Fruit fly (Drosophila melanogaster) whole organism, wandering third instar larva: Measurements from ENCODE around the gene BORCS6.

ENCODE experiments used
- CG32264 ChIP-seq: fragments of 200-800 bp; sonication (Bioruptor generic); optimal IDR thresholded peaks from 2 replicates; lab custom pipeline; 2016; ENCODE audit warnings: missing biosample characterization, missing genetic modification characterization
- CG9705 ChIP-seq: fragments of 200-800 bp; sonication (Bioruptor generic); optimal IDR thresholded peaks from 2 replicates; lab custom pipeline; 2018; ENCODE audit warnings: missing biosample characterization, mild to moderate bottlenecking, missing genetic modification characterization
- CrebA ChIP-seq: fragments of 200-800 bp; sonication (Bioruptor generic); optimal IDR thresholded peaks from 2 replicates; lab custom pipeline; 2016; ENCODE audit warnings: missing biosample characterization, mild to moderate bottlenecking, missing genetic modification characterization, borderline replicate concordance
- Dfd ChIP-seq: fragments of >200 bp; optimal IDR thresholded peaks from 2 replicates; lab custom pipeline; 2017; ENCODE audit warnings: missing biosample characterization, missing genetic modification characterization
- Dif ChIP-seq: fragments of 200-275, 200-300 bp; sonication (Bioruptor generic); optimal IDR thresholded peaks from 2 replicates; lab custom pipeline; 2018; ENCODE audit warnings: missing biosample characterization, missing genetic modification characterization; ENCODE audit not compliant: partially characterized antibody
- HLH106 ChIP-seq: fragments of 200-800 bp; optimal IDR thresholded peaks from 3 replicates; lab custom pipeline; 2019; ENCODE audit warnings: missing biosample characterization, mild to moderate bottlenecking, missing genetic modification characterization, moderate library complexity
- Hnf4 ChIP-seq: fragments of 200-800 bp; sonication (Bioruptor generic); optimal IDR thresholded peaks from 2 replicates; lab custom pipeline; 2016; ENCODE audit warnings: missing biosample characterization, mild to moderate bottlenecking, missing genetic modification characterization
- Hr78 ChIP-seq: fragments of >200 bp; optimal IDR thresholded peaks from 2 replicates; lab custom pipeline; 2017; ENCODE audit warnings: missing biosample characterization, missing genetic modification characterization
- Myc ChIP-seq: fragments of >200 bp; optimal IDR thresholded peaks from 2 replicates; lab custom pipeline; 2017
- N ChIP-seq: fragments of >200 bp; optimal IDR thresholded peaks from 2 replicates; lab custom pipeline; 2018; ENCODE audit warnings: missing biosample characterization, missing external identifiers, missing genetic modification characterization
- OdsH ChIP-seq: fragments of 200-800 bp; sonication (Bioruptor generic); optimal IDR thresholded peaks from 2 replicates; lab custom pipeline; 2016; ENCODE audit warnings: missing biosample characterization, mild to moderate bottlenecking, missing genetic modification characterization
- Rel ChIP-seq, 2 experiments: fragments of 200-800 bp; sonication (Bioruptor generic) in 1 of 2; optimal IDR thresholded peaks; 2 replicates in 1 of 2; 3 replicates in 1 of 2; lab custom pipeline; 2016 to 2019; ENCODE audit warnings: mild to moderate bottlenecking in 2 of 2, missing biosample characterization in 2 of 2, missing genetic modification characterization in 2 of 2, moderate library complexity in 1 of 2
- Sp1 ChIP-seq: fragments of 200-800 bp; sonication (Bioruptor generic); optimal IDR thresholded peaks from 3 replicates; lab custom pipeline; 2019; ENCODE audit warnings: missing biosample characterization, mild to moderate bottlenecking, missing genetic modification characterization, moderate library complexity
- Vsx2 ChIP-seq: fragments of 200-300, 225-300 bp; sonication (Bioruptor generic); optimal IDR thresholded peaks from 2 replicates; lab custom pipeline; 2018; ENCODE audit warnings: missing biosample characterization, missing genetic modification characterization; ENCODE audit not compliant: partially characterized antibody
- br ChIP-seq: fragments of 200-800 bp; sonication (Bioruptor generic); optimal IDR thresholded peaks from 2 replicates; lab custom pipeline; 2016; ENCODE audit warnings: missing biosample characterization, missing genetic modification characterization
- dl ChIP-seq, 2 experiments: fragments of 175-275, 200-275 bp in 1 of 2; fragments of 200-275 bp in 1 of 2; sonication (Bioruptor generic); optimal IDR thresholded peaks; lab custom pipeline; 2018; ENCODE audit warnings: mild to moderate bottlenecking in 2 of 2, missing biosample characterization in 2 of 2, missing genetic modification characterization in 2 of 2, moderate library complexity in 2 of 2; ENCODE audit not compliant: partially characterized antibody in 2 of 2, insufficient read depth in 1 of 2
- dmrt93B ChIP-seq: fragments of 200-800 bp; sonication (Bioruptor generic); optimal IDR thresholded peaks from 2 replicates; lab custom pipeline; 2018; ENCODE audit warnings: missing biosample characterization, mild to moderate bottlenecking, missing genetic modification characterization
- ey ChIP-seq: fragments of 200-800 bp; sonication (Bioruptor generic); optimal IDR thresholded peaks from 2 replicates; lab custom pipeline; 2016; ENCODE audit warnings: missing biosample characterization, missing genetic modification characterization
- foxo ChIP-seq, 2 experiments: fragments of 200-800 bp; sonication (Bioruptor generic); optimal IDR thresholded peaks; 2 replicates in 1 of 2; 3 replicates in 1 of 2; lab custom pipeline; 2016 to 2017; ENCODE audit warnings: missing biosample characterization in 2 of 2, missing genetic modification characterization in 2 of 2
- fru ChIP-seq: fragments of 200-800 bp; sonication (Bioruptor generic); optimal IDR thresholded peaks from 3 replicates; lab custom pipeline; 2016; ENCODE audit warnings: missing biosample characterization, mild to moderate bottlenecking, missing genetic modification characterization
- h ChIP-seq: fragments of 200-800 bp; sonication (Bioruptor generic); optimal IDR thresholded peaks from 3 replicates; lab custom pipeline; 2016; ENCODE audit warnings: missing biosample characterization, mild to moderate bottlenecking, missing genetic modification characterization
- jim ChIP-seq: fragments of 175-275, 200-325 bp; sonication (Bioruptor generic); optimal IDR thresholded peaks from 2 replicates; lab custom pipeline; 2016; ENCODE audit warnings: missing biosample characterization, mild to moderate bottlenecking, missing genetic modification characterization
- lola ChIP-seq: fragments of >200 bp; optimal IDR thresholded peaks from 2 replicates; lab custom pipeline; 2017; ENCODE audit warnings: missing biosample characterization, missing genetic modification characterization
- psq ChIP-seq: fragments of 200-800 bp; sonication (Bioruptor generic); optimal IDR thresholded peaks from 3 replicates; lab custom pipeline; 2017; ENCODE audit warnings: missing biosample characterization, mild to moderate bottlenecking, missing genetic modification characterization, moderate library complexity
- rgr ChIP-seq: fragments of 200-800 bp; sonication (Bioruptor generic); optimal IDR thresholded peaks from 3 replicates; lab custom pipeline; 2016; ENCODE audit warnings: missing biosample characterization, mild to moderate bottlenecking, missing genetic modification characterization
- sage ChIP-seq: fragments of 200-800 bp; sonication (Bioruptor generic); optimal IDR thresholded peaks from 2 replicates; lab custom pipeline; 2016; ENCODE audit warnings: missing biosample characterization, mild to moderate bottlenecking, missing genetic modification characterization
- sv ChIP-seq: fragments of 200-800 bp; sonication (Bioruptor generic); optimal IDR thresholded peaks from 3 replicates; lab custom pipeline; 2016; ENCODE audit warnings: missing biosample characterization, missing genetic modification characterization
- tai ChIP-seq: sonication (Bioruptor generic); optimal IDR thresholded peaks from 2 replicates; lab custom pipeline; 2016; ENCODE audit warnings: missing biosample characterization, missing genetic modification characterization
- usp ChIP-seq: fragments of >200 bp; optimal IDR thresholded peaks from 2 replicates; lab custom pipeline; 2017; ENCODE audit warnings: missing biosample characterization, missing genetic modification characterization
- woc ChIP-seq: sonication (Bioruptor generic); optimal IDR thresholded peaks from 2 replicates; lab custom pipeline; 2016; ENCODE audit warnings: missing biosample characterization, mild to moderate bottlenecking, missing genetic modification characterization

The BORCS6 gene

DNA sequence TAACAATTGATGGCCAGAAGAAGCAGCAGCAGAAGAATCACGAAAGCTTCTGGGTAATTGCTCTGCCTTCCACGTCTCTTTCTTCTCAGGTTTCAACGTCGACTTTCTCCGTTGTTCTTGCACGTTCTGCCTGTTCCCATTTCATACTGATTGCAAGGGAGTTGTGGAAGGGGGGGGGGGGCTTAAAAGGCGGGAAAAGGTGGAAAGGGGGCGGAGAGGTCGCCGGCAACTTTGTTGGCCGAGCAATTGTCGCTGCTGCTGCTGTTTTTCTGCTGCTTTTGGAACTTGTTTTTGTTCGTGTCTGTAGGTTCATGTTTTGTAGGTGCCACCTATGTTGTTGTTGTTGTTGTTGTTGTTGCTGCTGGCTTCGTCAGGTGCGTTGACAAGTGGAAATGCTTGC lies 24.9 kb downstream of the BORCS6 start:
- TF ChIP-seq Vsx2 (GFP tag; lab: Kevin White, UChicago): no peak
- no peak for TF ChIP-seq rgr
- peak; percentile 73 for TF ChIP-seq psq (GFP tag; lab: Kevin White, UChicago)
- TF ChIP-seq Hnf4 (GFP tag; lab: Kevin White, UChicago): no peak
- TF ChIP-seq CG9705 (GFP tag; lab: Kevin White, UChicago): no peak
- TF ChIP-seq foxo (GFP tag; optimal IDR thresholded peaks at IDR 0.05; lab: Kevin White, UChicago): no peak

DNA sequence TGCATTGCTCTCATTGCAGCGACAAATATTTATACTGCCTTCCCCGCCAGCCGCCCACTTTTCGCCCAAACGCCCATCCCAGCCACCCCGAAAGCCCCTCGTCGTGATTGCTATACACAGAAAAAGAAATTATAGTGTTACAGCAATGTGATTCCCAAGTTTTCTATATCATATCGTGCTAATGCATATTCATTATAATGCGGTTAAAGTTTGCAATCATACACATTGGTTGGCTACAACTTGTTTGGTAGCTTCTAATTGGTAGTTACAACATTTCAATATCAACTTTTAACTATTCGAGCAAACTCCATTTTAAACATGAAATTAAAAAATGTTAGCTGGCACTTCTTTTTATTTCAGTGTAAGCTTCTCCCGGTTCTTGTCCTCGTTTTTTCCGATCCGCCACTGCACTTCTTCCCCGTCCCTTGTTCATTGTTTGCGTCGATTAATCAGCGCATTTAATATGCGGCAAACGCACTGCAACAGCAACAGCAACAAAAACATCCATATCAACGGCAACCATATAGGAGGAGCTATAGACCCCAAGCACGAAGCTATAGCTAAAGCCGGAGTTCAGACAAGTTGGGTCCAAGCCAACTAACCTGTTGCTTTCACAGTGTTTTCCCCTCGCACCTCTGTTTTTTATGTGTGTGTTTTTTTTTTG lies 25.4 kb downstream of the BORCS6 start:
- TF ChIP-seq CG32264 (GFP tag; lab: Kevin White, UChicago): peak; percentile 27
- TF ChIP-seq usp (GFP tag; lab: Kevin White, UChicago): no peak
- TF ChIP-seq Rel (GFP tag; optimal IDR thresholded peaks at IDR 0.05; lab: Kevin White, UChicago): no peak
- TF ChIP-seq Rel (tag; optimal IDR thresholded peaks at IDR 0.05; lab: Kevin White, UChicago): peak; percentile 16
- TF ChIP-seq CG9705 (GFP tag; lab: Kevin White, UChicago): peak; percentile 51
- TF ChIP-seq dmrt93B: peak; percentile 74
- peak; percentile 82 for TF ChIP-seq Sp1
- peak; percentile 68 for TF ChIP-seq woc
- TF ChIP-seq Myc (lab: Kevin White, UChicago): no peak
- peak; percentile 69 for TF ChIP-seq rgr
- peak; percentile 80 for TF ChIP-seq ey (GFP tag; lab: Kevin White, UChicago)
- peak; percentile 81 for TF ChIP-seq fru
- peak in 1 of 2 experiments; percentile 77 for TF ChIP-seq foxo (GFP tag; optimal IDR thresholded peaks at IDR 0.05; lab: Kevin White, UChicago)
- peak; percentile 65 for TF ChIP-seq psq (GFP tag; lab: Kevin White, UChicago)
- TF ChIP-seq HLH106 (tag; lab: Kevin White, UChicago): peak; percentile 85
- TF ChIP-seq Dif (GFP tag; lab: Kevin White, UChicago): no peak
- TF ChIP-seq br (GFP tag; lab: Kevin White, UChicago): peak; percentile 73
- TF ChIP-seq sage (GFP tag; lab: Kevin White, UChicago): no peak
- peak; percentile 70 for TF ChIP-seq OdsH
- peak; percentile 78 for TF ChIP-seq h (GFP tag; lab: Kevin White, UChicago)
- TF ChIP-seq sv (GFP tag; lab: Kevin White, UChicago): no peak
- no peak for TF ChIP-seq jim (GFP tag; lab: Kevin White, UChicago)

DNA sequence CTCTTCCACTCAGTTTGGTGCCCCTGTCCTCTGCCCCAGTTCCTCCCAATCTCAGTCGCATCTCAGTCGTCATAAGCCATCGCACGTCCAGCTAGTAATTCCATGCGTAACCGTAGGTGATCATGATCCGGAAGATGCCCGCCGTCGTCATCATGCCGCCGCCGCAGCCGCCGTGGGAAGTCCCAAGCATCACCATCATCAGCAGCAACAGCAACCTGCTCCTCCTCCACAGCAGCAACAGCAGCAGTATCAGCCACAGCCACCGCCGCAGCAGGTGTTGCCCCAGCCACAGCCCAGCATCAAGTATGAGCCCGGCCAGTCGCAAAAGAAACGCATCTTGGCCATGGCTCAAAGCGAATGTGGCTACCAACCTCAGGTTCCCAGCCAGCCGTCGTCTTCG lies 32.3 kb downstream of the BORCS6 start:
- TF ChIP-seq dmrt93B (no peak), Dfd (GFP tag; lab: Kevin White, UChicago) (peak; percentile 56), ey (GFP tag; lab: Kevin White, UChicago) (no peak), CG32264 (GFP tag; lab: Kevin White, UChicago) (no peak)
- TF ChIP-seq, all 38 proteins: peak for 1

DNA sequence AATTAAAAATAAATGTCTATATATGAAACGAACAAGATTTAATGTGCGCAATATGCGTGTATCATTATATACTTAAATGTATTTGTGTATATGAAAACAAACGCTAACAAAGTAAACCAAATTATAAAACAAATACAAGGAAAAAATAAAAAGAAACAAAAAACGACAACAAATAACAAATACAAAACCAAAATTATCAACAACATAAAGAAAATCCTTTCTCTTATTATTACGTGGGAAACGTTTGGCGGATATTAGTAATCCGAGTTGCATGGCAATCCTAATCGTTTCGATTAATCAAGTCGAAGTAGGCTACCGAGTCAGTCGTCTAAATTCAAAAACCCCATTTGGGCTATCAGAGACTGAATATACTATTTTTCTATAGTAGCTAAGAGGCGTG lies 40.4 kb downstream of the BORCS6 start, which contains the start of gene Ppm1:
Gene Ppm1, plus strand, starts transcription at position 301 of the 400 bp plus-strand sequence.
- TF ChIP-seq fru (no peak), jim (GFP tag; lab: Kevin White, UChicago) (no peak), Hr78 (GFP tag; lab: Kevin White, UChicago) (no peak), usp (GFP tag; lab: Kevin White, UChicago) (no peak), rgr (no peak), CrebA (GFP tag; lab: Kevin White, UChicago) (no peak), tai (no peak), Dfd (GFP tag; lab: Kevin White, UChicago) (no peak), Vsx2 (GFP tag; lab: Kevin White, UChicago) (no peak), sage (GFP tag; lab: Kevin White, UChicago) (no peak), Myc (lab: Kevin White, UChicago) (no peak), dl (GFP tag; optimal IDR thresholded peaks at IDR 0.05; lab: Kevin White, UChicago; ENCODE audit: insufficient read depth in 1 of 2, partially characterized antibody in 2 of 2) (no peak), foxo (GFP tag; optimal IDR thresholded peaks at IDR 0.05; lab: Kevin White, UChicago) (no peak), dmrt93B (no peak), br (GFP tag; lab: Kevin White, UChicago) (no peak), lola (GFP tag; lab: Kevin White, UChicago) (no peak), N (GFP tag; lab: Kevin White, UChicago) (no peak), Sp1 (no peak)
- TF ChIP-seq, all 38 proteins: peak for 0
